Worm (Caenorhabditis elegans) whole organism, mixed stage, embryonic: Measurements from ENCODE around the gene sumv-2.

ENCODE experiments used
- mab-5 ChIP-seq: fragments of 150-350 bp; optimal IDR thresholded peaks from 2 replicates; lab custom pipeline; 2014; ENCODE audit warnings: missing biosample characterization, missing genetic modification characterization
- nhr-237 ChIP-seq: fragments of 150-350 bp; optimal IDR thresholded peaks from 2 replicates; lab custom pipeline; 2014; ENCODE audit warnings: missing biosample characterization, missing genetic modification characterization
- sem-2 ChIP-seq: fragments of 200-800 bp; sonication (Bioruptor generic); optimal IDR thresholded peaks from 2 replicates; lab custom pipeline; 2018; ENCODE audit warnings: mild to moderate bottlenecking, missing genetic modification characterization, missing compliant biosample characterization
- snpc-4 ChIP-seq: fragments of 150-350 bp; optimal IDR thresholded peaks from 2 replicates; lab custom pipeline; 2014; ENCODE audit warnings: missing biosample characterization, missing genetic modification characterization
- unc-39 ChIP-seq: fragments of 150-350 bp; optimal IDR thresholded peaks from 2 replicates; lab custom pipeline; 2014; ENCODE audit warnings: missing biosample characterization, missing genetic modification characterization
- ztf-11 ChIP-seq: fragments of 150-350 bp; optimal IDR thresholded peaks from 2 replicates; lab custom pipeline; 2014; ENCODE audit warnings: missing biosample characterization, missing genetic modification characterization

DNA sequence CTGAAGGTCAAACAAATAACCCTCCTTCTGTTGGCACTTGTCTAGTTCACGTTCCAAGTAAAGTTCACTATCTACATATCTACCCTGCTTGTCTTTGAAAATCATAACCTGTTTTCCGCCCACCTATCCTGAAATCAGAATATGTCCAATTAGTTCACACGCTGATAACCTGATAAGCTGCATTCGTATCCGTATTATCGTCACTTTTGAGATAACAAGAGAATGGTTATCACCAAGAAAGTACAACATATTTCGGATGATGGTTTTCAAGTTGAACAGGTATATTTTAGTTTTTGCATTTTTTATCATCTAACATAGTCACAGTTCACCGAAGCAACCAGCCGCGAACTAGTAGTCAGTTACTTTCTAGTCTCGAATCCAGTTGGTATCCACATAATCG is 26.6 kb upstream of the sumv-2 start:
- TF ChIP-seq nhr-237 (tag; lab: Kevin White, UChicago) (no peak), ztf-11 (tag; lab: Kevin White, UChicago) (no peak), sem-2 (GFP tag; lab: Kevin White, UChicago) (no peak), unc-39 (tag; lab: Kevin White, UChicago) (no peak), mab-5 (tag; lab: Kevin White, UChicago) (no peak), snpc-4 (tag; lab: Kevin White, UChicago) (no peak)
